Worm (Caenorhabditis elegans) whole organism, L4/young adult: Measurements from ENCODE around the gene nhr-167.

ENCODE experiments used
- W03F9.2 ChIP-seq: fragments of 150-350 bp; optimal IDR thresholded peaks from 2 replicates; lab custom pipeline; 2014; ENCODE audit warnings: missing biosample characterization, missing genetic modification characterization
- dao-5 ChIP-seq: sonication (generic microtip); optimal IDR thresholded peaks from 2 replicates; lab custom pipeline; 2016; ENCODE audit warnings: missing genotype, missing genetic modification characterization, moderate library complexity, missing compliant biosample characterization
- him-1 ChIP-seq: sonication (generic microtip); optimal IDR thresholded peaks from 2 replicates; lab custom pipeline; 2016; ENCODE audit warnings: missing genotype, missing genetic modification reagents, missing genetic modification characterization, missing compliant biosample characterization

nhr-167 gene

ce11 chrX:11982065-11982464, at the start of gene nhr-167:
Gene nhr-167 (minus strand): TSS chrX:11982085.
- TF ChIP-seq him-1 (tag; lab: Kevin White, UChicago) (no peak), W03F9.2 (tag; lab: Kevin White, UChicago) (no peak), dao-5 (tag; lab: Kevin White, UChicago) (no peak)

ce11 chrX:12025070-12025789, 43.3 kb upstream of the nhr-167 start, which contains the start of gene B0198.2:
Gene B0198.2 (plus strand): TSS chrX:12025739.
- TF ChIP-seq him-1 (tag; lab: Kevin White, UChicago) (no peak), W03F9.2 (tag; lab: Kevin White, UChicago) (no peak), dao-5 (tag; lab: Kevin White, UChicago) (no peak)

ce11 chrX:12022496-12022895, 40.6 kb upstream of the nhr-167 start:
- TF ChIP-seq W03F9.2 (tag; lab: Kevin White, UChicago) = no peak
- no peak for TF ChIP-seq dao-5 (tag; lab: Kevin White, UChicago)
- TF ChIP-seq him-1 (tag; lab: Kevin White, UChicago) = no peak

- no peak for TF ChIP-seq him-1 (tag; lab: Kevin White, UChicago)
- TF ChIP-seq W03F9.2 (tag; lab: Kevin White, UChicago) = no peak
- no peak for TF ChIP-seq dao-5 (tag; lab: Kevin White, UChicago)
Observed at ce11 chrX:12021446-12021845, 39.6 kb upstream of the nhr-167 start.

ce11 chrX:12017908-12018479, 36.1 kb upstream of the nhr-167 start, which contains the start of the genes nmat-1 and ucr-2.1:
Gene nmat-1 (minus strand): TSS chrX:12018043.
Gene ucr-2.1 (plus strand): TSS chrX:12018429.
- peak; percentile 77 for TF ChIP-seq W03F9.2 (tag; lab: Kevin White, UChicago)
- TF ChIP-seq him-1 (tag; lab: Kevin White, UChicago) = no peak
- no peak for TF ChIP-seq dao-5 (tag; lab: Kevin White, UChicago)

ce11 chrX:12007905-12008466, 26.1 kb upstream of the nhr-167 start:
- TF ChIP-seq dao-5 (tag; lab: Kevin White, UChicago) (no peak), him-1 (tag; lab: Kevin White, UChicago) (no peak), W03F9.2 (tag; lab: Kevin White, UChicago) (no peak)

- TF ChIP-seq W03F9.2 (tag; lab: Kevin White, UChicago) (no peak), dao-5 (tag; lab: Kevin White, UChicago) (no peak), him-1 (tag; lab: Kevin White, UChicago) (no peak)
Observed at ce11 chrX:12006470-12006869, 24.6 kb upstream of the nhr-167 start.

- TF ChIP-seq dao-5 (tag; lab: Kevin White, UChicago) (no peak), him-1 (tag; lab: Kevin White, UChicago) (no peak), W03F9.2 (tag; lab: Kevin White, UChicago) (no peak)
Observed at ce11 chrX:12005499-12005959, 23.6 kb upstream of the nhr-167 start, which contains the start of gene sma-5. Gene sma-5 (minus strand): TSS chrX:12005549.

ce11 chrX:12004925-12005324, 23.0 kb upstream of the nhr-167 start:
- TF ChIP-seq him-1 (tag; lab: Kevin White, UChicago) (no peak), W03F9.2 (tag; lab: Kevin White, UChicago) (no peak), dao-5 (tag; lab: Kevin White, UChicago) (no peak)

ce11 chrX:12003969-12004368, 22.1 kb upstream of the nhr-167 start:
- no peak for TF ChIP-seq W03F9.2 (tag; lab: Kevin White, UChicago)
- TF ChIP-seq dao-5 (tag; lab: Kevin White, UChicago) = no peak
- no peak for TF ChIP-seq him-1 (tag; lab: Kevin White, UChicago)

- TF ChIP-seq W03F9.2 (tag; lab: Kevin White, UChicago) (no peak), him-1 (tag; lab: Kevin White, UChicago) (no peak), dao-5 (tag; lab: Kevin White, UChicago) (no peak)
Observed at ce11 chrX:12001600-12001999, 19.7 kb upstream of the nhr-167 start.

- TF ChIP-seq W03F9.2 (tag; lab: Kevin White, UChicago) (no peak), him-1 (tag; lab: Kevin White, UChicago) (no peak), dao-5 (tag; lab: Kevin White, UChicago) (no peak)
Observed at ce11 chrX:11999573-11999972, 17.7 kb upstream of the nhr-167 start.

- no peak for TF ChIP-seq him-1 (tag; lab: Kevin White, UChicago)
- TF ChIP-seq dao-5 (tag; lab: Kevin White, UChicago) = no peak
- no peak for TF ChIP-seq W03F9.2 (tag; lab: Kevin White, UChicago)
Observed at ce11 chrX:11996606-11997005, 14.7 kb upstream of the nhr-167 start.
